Fruit fly (Drosophila melanogaster): ENCODE results near the gene Agpat1.

Agpat1 gene

dm6 chrX:12737057-12737734 lies 27.9 kb upstream of the Agpat1 start:
- TF ChIP-seq pad (GFP tag; optimal IDR thresholded peaks at IDR 0.05) = peak; percentile 75
- peak; percentile 57 for TF ChIP-seq CG33017 (tag; optimal IDR thresholded peaks at IDR 0.05)
- peak; percentile 40 for TF ChIP-seq CG7101 (tag; optimal IDR thresholded peaks at IDR 0.05)
- no peak for TF ChIP-seq kay (GFP tag; ENCODE audit: borderline replicate concordance)
- peak; percentile 85 for TF ChIP-seq ovo (GFP tag; optimal IDR thresholded peaks at IDR 0.05)
- no peak for TF ChIP-seq cnc (optimal IDR thresholded peaks at IDR 0.05)
- TF ChIP-seq tj (GFP tag; optimal IDR thresholded peaks at IDR 0.05) = peak; percentile 82
- no peak for TF ChIP-seq Hr96 (GFP tag; optimal IDR thresholded peaks at IDR 0.05)
- TF ChIP-seq Crg-1 (GFP tag; optimal IDR thresholded peaks at IDR 0.05) = peak; percentile 59
- peak; percentile 76 for TF ChIP-seq Mnt (GFP tag; optimal IDR thresholded peaks at IDR 0.05)
- peak; percentile 59 for TF ChIP-seq toe (GFP tag; optimal IDR thresholded peaks at IDR 0.05)
- TF ChIP-seq CG14711 (tag; optimal IDR thresholded peaks at IDR 0.05) = peak; percentile 42
- peak; percentile 67 for TF ChIP-seq CG11617 (GFP tag; optimal IDR thresholded peaks at IDR 0.05)
- TF ChIP-seq CG1620 (GFP tag; optimal IDR thresholded peaks at IDR 0.05) = peak; percentile 56
- TF ChIP-seq CG7045 (GFP tag; optimal IDR thresholded peaks at IDR 0.05) = peak; percentile 47
- peak; percentile 4 for TF ChIP-seq CG5204 (GFP tag; optimal IDR thresholded peaks at IDR 0.05)
- TF ChIP-seq CG12768 (GFP tag; optimal IDR thresholded peaks at IDR 0.05) = peak; percentile 86
- TF ChIP-seq Clk (GFP tag; optimal IDR thresholded peaks at IDR 0.05) = peak; percentile 39
- TF ChIP-seq cic (GFP tag; optimal IDR thresholded peaks at IDR 0.05) = peak; percentile 86
- TF ChIP-seq bab1 (GFP tag; optimal IDR thresholded peaks at IDR 0.05) = peak; percentile 25

- no peak for TF ChIP-seq CG1620 (GFP tag; optimal IDR thresholded peaks at IDR 0.05)
- peak; percentile 32 for TF ChIP-seq CG5204 (GFP tag; optimal IDR thresholded peaks at IDR 0.05)
- TF ChIP-seq CG14711 (tag; optimal IDR thresholded peaks at IDR 0.05) = peak; percentile 66
- TF ChIP-seq CG7045 (GFP tag; optimal IDR thresholded peaks at IDR 0.05) = no peak
- TF ChIP-seq ovo (GFP tag; optimal IDR thresholded peaks at IDR 0.05) = no peak
- TF ChIP-seq CG33017 (tag; optimal IDR thresholded peaks at IDR 0.05) = peak; percentile 20
- TF ChIP-seq CG12768 (GFP tag; optimal IDR thresholded peaks at IDR 0.05) = no peak
- TF ChIP-seq Hr96 (GFP tag; optimal IDR thresholded peaks at IDR 0.05) = no peak
- TF ChIP-seq pad (GFP tag; optimal IDR thresholded peaks at IDR 0.05) = no peak
- no peak for TF ChIP-seq Clk (GFP tag; optimal IDR thresholded peaks at IDR 0.05)
- TF ChIP-seq toe (GFP tag; optimal IDR thresholded peaks at IDR 0.05) = no peak
- TF ChIP-seq cnc (optimal IDR thresholded peaks at IDR 0.05) = no peak
- no peak for TF ChIP-seq tj (GFP tag; optimal IDR thresholded peaks at IDR 0.05)
- TF ChIP-seq Mnt (GFP tag; optimal IDR thresholded peaks at IDR 0.05) = no peak
- TF ChIP-seq CG11617 (GFP tag; optimal IDR thresholded peaks at IDR 0.05) = peak; percentile 59
- TF ChIP-seq kay (GFP tag; ENCODE audit: borderline replicate concordance) = no peak
- peak; percentile 75 for TF ChIP-seq CG7101 (tag; optimal IDR thresholded peaks at IDR 0.05)
- TF ChIP-seq bab1 (GFP tag; optimal IDR thresholded peaks at IDR 0.05) = peak; percentile 55
- TF ChIP-seq cic (GFP tag; optimal IDR thresholded peaks at IDR 0.05) = no peak
- no peak for TF ChIP-seq Crg-1 (GFP tag; optimal IDR thresholded peaks at IDR 0.05)
Observed at dm6 chrX:12737735-12738390, 27.2 kb upstream of the Agpat1 start.

- TF ChIP-seq CG7101 (tag; optimal IDR thresholded peaks at IDR 0.05) (peak; percentile 12), cnc (optimal IDR thresholded peaks at IDR 0.05) (no peak), pad (GFP tag; optimal IDR thresholded peaks at IDR 0.05) (peak; percentile 15)
Observed at dm6 chrX:12739047-12739446, 26.0 kb upstream of the Agpat1 start.

dm6 chrX:12739789-12740188 lies 25.3 kb upstream of the Agpat1 start:
- no peak for TF ChIP-seq kay (GFP tag; ENCODE audit: borderline replicate concordance)
- TF ChIP-seq CG12768 (GFP tag; optimal IDR thresholded peaks at IDR 0.05) = no peak
- TF ChIP-seq Mnt (GFP tag; optimal IDR thresholded peaks at IDR 0.05) = no peak
- TF ChIP-seq CG14711 (tag; optimal IDR thresholded peaks at IDR 0.05) = no peak
- no peak for TF ChIP-seq CG7045 (GFP tag; optimal IDR thresholded peaks at IDR 0.05)
- no peak for TF ChIP-seq CG33017 (tag; optimal IDR thresholded peaks at IDR 0.05)
- TF ChIP-seq pad (GFP tag; optimal IDR thresholded peaks at IDR 0.05) = no peak
- TF ChIP-seq ovo (GFP tag; optimal IDR thresholded peaks at IDR 0.05) = no peak
- TF ChIP-seq bab1 (GFP tag; optimal IDR thresholded peaks at IDR 0.05) = no peak
- no peak for TF ChIP-seq CG1620 (GFP tag; optimal IDR thresholded peaks at IDR 0.05)
- no peak for TF ChIP-seq Hr96 (GFP tag; optimal IDR thresholded peaks at IDR 0.05)
- no peak for TF ChIP-seq CG11617 (GFP tag; optimal IDR thresholded peaks at IDR 0.05)

dm6 chrX:12740441-12740840 lies 24.6 kb upstream of the Agpat1 start:
- TF ChIP-seq Clk (GFP tag; optimal IDR thresholded peaks at IDR 0.05) (no peak), CG14711 (tag; optimal IDR thresholded peaks at IDR 0.05) (no peak), kay (GFP tag; ENCODE audit: borderline replicate concordance) (no peak), ovo (GFP tag; optimal IDR thresholded peaks at IDR 0.05) (no peak), CG5204 (GFP tag; optimal IDR thresholded peaks at IDR 0.05) (no peak), cnc (optimal IDR thresholded peaks at IDR 0.05) (no peak)

- TF ChIP-seq CG12768 (GFP tag; optimal IDR thresholded peaks at IDR 0.05) (no peak), Crg-1 (GFP tag; optimal IDR thresholded peaks at IDR 0.05) (no peak), cic (GFP tag; optimal IDR thresholded peaks at IDR 0.05) (peak; percentile 29), tj (GFP tag; optimal IDR thresholded peaks at IDR 0.05) (peak; percentile 74), Clk (GFP tag; optimal IDR thresholded peaks at IDR 0.05) (no peak), CG14711 (tag; optimal IDR thresholded peaks at IDR 0.05) (no peak), ovo (GFP tag; optimal IDR thresholded peaks at IDR 0.05) (no peak), Mnt (GFP tag; optimal IDR thresholded peaks at IDR 0.05) (peak; percentile 25), kay (GFP tag; ENCODE audit: borderline replicate concordance) (no peak)
Observed at dm6 chrX:12741914-12742650, 23.0 kb upstream of the Agpat1 start, which contains the start of gene Smr. Smr (minus strand) TSS chrX:12742618.
